Worm (Caenorhabditis elegans): ENCODE data around the gene cutl-28.
A peak's percentile ranks its signal among the peaks of the same experiment; 100 is the strongest.

DNA sequence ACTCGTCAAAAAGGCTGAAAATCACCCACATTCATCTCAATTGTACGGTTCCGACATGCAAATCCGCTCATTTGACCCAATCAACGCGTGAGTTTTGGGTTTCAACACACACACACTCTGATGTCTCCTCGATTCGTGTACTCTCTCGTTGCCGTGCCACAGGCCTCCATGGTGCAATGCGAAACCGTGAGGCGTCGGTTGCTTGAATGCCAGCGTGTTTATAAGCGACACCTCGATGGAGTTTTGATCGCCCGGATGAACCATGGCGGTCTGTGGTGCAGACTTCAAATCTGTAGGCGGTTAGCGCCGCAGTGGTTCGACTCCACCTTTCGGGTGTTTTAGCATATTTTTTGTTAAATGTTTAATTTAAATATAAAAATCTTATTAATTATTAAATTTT, 26.4 kb upstream of the cutl-28 start:
- TF ChIP-seq unc-39 (tag; optimal IDR thresholded peaks at IDR 0.05) (no peak), ztf-4 (tag; optimal IDR thresholded peaks at IDR 0.05) (no peak), ama-1 (optimal IDR thresholded peaks at IDR 0.05) (peak; percentile 76), skn-1 (tag; optimal IDR thresholded peaks at IDR 0.05) (peak; percentile 40), nhr-76 (tag; optimal IDR thresholded peaks at IDR 0.05) (no peak), nhr-11 (tag; optimal IDR thresholded peaks at IDR 0.05) (no peak), mdl-1 (tag; optimal IDR thresholded peaks at IDR 0.05) (no peak), egl-27 (tag; optimal IDR thresholded peaks at IDR 0.05) (no peak)
